Worm (Caenorhabditis elegans) whole organism, young adult: ENCODE data around the gene fbxa-154.

Experiments used
- F57A8.1 ChIP-seq: fragments of 200-800 bp; sonication (Bioruptor generic); optimal IDR thresholded peaks from 2 replicates; lab custom pipeline; 2018; ENCODE audit warnings: mild to moderate bottlenecking, missing genetic modification characterization, moderate library complexity, missing compliant biosample characterization
- K12H6.12 ChIP-seq: fragments of 200-800 bp; sonication (Bioruptor generic); optimal IDR thresholded peaks from 2 replicates; lab custom pipeline; 2018; ENCODE audit warnings: mild to moderate bottlenecking, missing genetic modification characterization, missing compliant biosample characterization
- ceh-58 ChIP-seq: fragments of 200-800 bp; sonication (Bioruptor generic); IDR thresholded peaks from 2 replicates; pipeline ENCODE4 v1.3.6; 2022; ENCODE audit warnings: missing genetic modification characterization, missing compliant biosample characterization
- lsl-1 ChIP-seq: fragments of 200-800 bp; sonication (Bioruptor generic); optimal IDR thresholded peaks from 2 replicates; lab custom pipeline; 2018; ENCODE audit warnings: mild to moderate bottlenecking, missing genetic modification characterization, moderate library complexity, missing compliant biosample characterization

Gene fbxa-154

ce11 chrV:15553869-15554268, 51.1 kb downstream of the fbxa-154 start (continued):
- TF ChIP-seq F57A8.1 (GFP tag; lab: Kevin White, UChicago) (no peak), ceh-58 (GFP tag; lab: Robert Waterston, UW) (no peak), lsl-1 (GFP tag; lab: Kevin White, UChicago) (no peak), K12H6.12 (tag; lab: Kevin White, UChicago) (no peak)
